Worm (Caenorhabditis elegans) whole organism, L4/young adult: ENCODE data around the gene clec-63.

Experiments used
- W03F9.2 ChIP-seq: fragments of 150-350 bp; optimal IDR thresholded peaks from 2 replicates; lab custom pipeline; 2014; ENCODE audit warnings: missing biosample characterization, missing genetic modification characterization
- dao-5 ChIP-seq: sonication (generic microtip); optimal IDR thresholded peaks from 2 replicates; lab custom pipeline; 2016; ENCODE audit warnings: missing genotype, missing genetic modification characterization, moderate library complexity, missing compliant biosample characterization
- him-1 ChIP-seq: sonication (generic microtip); optimal IDR thresholded peaks from 2 replicates; lab custom pipeline; 2016; ENCODE audit warnings: missing genotype, missing genetic modification reagents, missing genetic modification characterization, missing compliant biosample characterization

DNA sequence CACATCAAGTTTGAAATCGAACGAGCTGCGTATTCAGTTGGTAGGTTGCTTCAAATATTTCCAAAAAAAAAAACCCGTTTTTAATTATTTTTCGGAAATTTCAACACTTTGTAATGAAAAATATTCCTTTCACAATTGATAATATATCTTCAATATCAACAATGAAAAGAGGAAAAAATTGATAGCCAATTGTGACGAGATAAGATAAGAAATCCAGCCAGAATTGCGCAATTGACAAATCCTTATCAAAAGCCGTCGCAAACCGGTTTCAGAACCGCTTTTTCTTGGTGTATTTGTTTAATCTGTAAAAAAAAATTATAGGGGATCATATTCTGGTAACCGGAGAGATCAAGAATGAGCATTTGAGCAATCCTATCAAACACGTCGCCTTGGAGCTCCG, 47.1 kb downstream of the clec-63 start:
- no peak for TF ChIP-seq dao-5 (tag; lab: Kevin White, UChicago)
- TF ChIP-seq him-1 (tag; lab: Kevin White, UChicago) = no peak
- TF ChIP-seq W03F9.2 (tag; lab: Kevin White, UChicago) = no peak
